Fruit fly (Drosophila melanogaster) whole organism, prepupa: Measurements from ENCODE around the gene nub.

Experiments used
- Blimp-1 ChIP-seq: fragments of 200-800 bp; sonication (Bioruptor generic); optimal IDR thresholded peaks from 3 replicates; lab custom pipeline; 2017; ENCODE audit warnings: missing biosample characterization, missing genetic modification characterization, mild to moderate bottlenecking, moderate library complexity, missing genetic modification reagents
- CG10631 ChIP-seq: fragments of 200-800 bp; sonication (Bioruptor generic); optimal IDR thresholded peaks from 2 replicates; lab custom pipeline; 2016; ENCODE audit warnings: missing biosample characterization, missing genetic modification characterization
- CG10669 ChIP-seq: fragments of 200-800 bp; sonication (Bioruptor generic); optimal IDR thresholded peaks from 3 replicates; lab custom pipeline; 2018; ENCODE audit warnings: missing biosample characterization, mild to moderate bottlenecking, missing genetic modification characterization, moderate library complexity
- CG11294 ChIP-seq: fragments of 200-800 bp; sonication (Bioruptor generic); IDR thresholded peaks from 2 replicates; pipeline ENCODE4 v1.3.6; 2022; ENCODE audit warnings: missing biosample characterization, missing genetic modification characterization
- CG11762 ChIP-seq: fragments of 200-800 bp; sonication (Bioruptor generic); optimal IDR thresholded peaks from 3 replicates; lab custom pipeline; 2016; ENCODE audit warnings: missing biosample characterization, missing genetic modification characterization; ENCODE audit not compliant: insufficient read depth
- CG11902 ChIP-seq: fragments of 200-800 bp; sonication (Bioruptor generic); optimal IDR thresholded peaks from 3 replicates; lab custom pipeline; 2016; ENCODE audit warnings: missing biosample characterization, missing genetic modification characterization
- CG15336 ChIP-seq: fragments of 200-800 bp; sonication (Bioruptor generic); IDR thresholded peaks from 2 replicates; pipeline ENCODE4 v1.3.6; 2022; ENCODE audit warnings: missing biosample characterization, missing genetic modification characterization
- CG1621 ChIP-seq: fragments of 200-800 bp; sonication (Bioruptor generic); optimal IDR thresholded peaks from 3 replicates; lab custom pipeline; 2018; ENCODE audit warnings: missing biosample characterization, mild to moderate bottlenecking, missing genetic modification characterization
- CG16779 ChIP-seq: fragments of 200-800 bp; sonication (Bioruptor generic); optimal IDR thresholded peaks from 3 replicates; lab custom pipeline; 2017; ENCODE audit warnings: missing biosample characterization, mild to moderate bottlenecking, missing genetic modification characterization
- CG3032 ChIP-seq: fragments of 200-800 bp; optimal IDR thresholded peaks from 2 replicates; lab custom pipeline; 2019; ENCODE audit warnings: missing biosample characterization, mild to moderate bottlenecking, missing genetic modification characterization, moderate library complexity
- CG31627 ChIP-seq: fragments of 200-800 bp; sonication (Bioruptor generic); optimal IDR thresholded peaks from 3 replicates; lab custom pipeline; 2016; ENCODE audit warnings: missing biosample characterization, missing genetic modification characterization
- CG32006 ChIP-seq: fragments of 200-800 bp; sonication (Bioruptor generic); optimal IDR thresholded peaks from 3 replicates; lab custom pipeline; 2017; ENCODE audit warnings: missing biosample characterization, mild to moderate bottlenecking, missing genetic modification characterization
- CG34406 ChIP-seq: fragments of 200-800 bp; sonication (Bioruptor generic); optimal IDR thresholded peaks from 3 replicates; lab custom pipeline; 2016; ENCODE audit warnings: missing biosample characterization, missing genetic modification characterization
- CG3919 ChIP-seq: fragments of 200-800 bp; sonication (Bioruptor generic); optimal IDR thresholded peaks from 3 replicates; lab custom pipeline; 2016; ENCODE audit warnings: missing biosample characterization, missing genetic modification characterization
- CG4318 ChIP-seq: fragments of 200-800 bp; sonication (Bioruptor generic); optimal IDR thresholded peaks from 3 replicates; lab custom pipeline; 2017; ENCODE audit warnings: missing biosample characterization, mild to moderate bottlenecking, missing genetic modification characterization
- CG6163 ChIP-seq: fragments of 200-800 bp; sonication (Bioruptor generic); IDR thresholded peaks from 3 replicates; pipeline ENCODE4 v1.3.6; 2022; ENCODE audit warnings: missing biosample characterization, missing genetic modification characterization
- CG6276 ChIP-seq: fragments of 200-800 bp; sonication (Bioruptor generic); optimal IDR thresholded peaks from 2 replicates; lab custom pipeline; 2017; ENCODE audit warnings: missing biosample characterization, mild to moderate bottlenecking, missing genetic modification characterization
- CG6808 ChIP-seq: fragments of 200-800 bp; sonication (Bioruptor generic); optimal IDR thresholded peaks from 3 replicates; lab custom pipeline; 2017; ENCODE audit warnings: missing biosample characterization, missing genetic modification characterization, mild to moderate bottlenecking, moderate library complexity, missing genetic modification reagents
- CG6854 ChIP-seq: fragments of 200-800 bp; sonication (Bioruptor generic); optimal IDR thresholded peaks from 2 replicates; lab custom pipeline; 2017; ENCODE audit warnings: missing biosample characterization, mild to moderate bottlenecking, missing genetic modification characterization
- CG7368 ChIP-seq: fragments of 200-800 bp; sonication (Bioruptor generic); optimal IDR thresholded peaks from 3 replicates; lab custom pipeline; 2016; ENCODE audit warnings: missing biosample characterization, missing genetic modification characterization
- CG8319 ChIP-seq: fragments of 200-800 bp; sonication (Bioruptor generic); optimal IDR thresholded peaks from 3 replicates; lab custom pipeline; 2016; ENCODE audit warnings: missing biosample characterization, missing genetic modification characterization
- CG8632 ChIP-seq: fragments of 200-800 bp; sonication (Bioruptor generic); optimal IDR thresholded peaks from 3 replicates; lab custom pipeline; 2016; ENCODE audit warnings: missing biosample characterization, missing genetic modification characterization
- CG9139 ChIP-seq: fragments of 200-800 bp; sonication (Bioruptor generic); optimal IDR thresholded peaks from 3 replicates; lab custom pipeline; 2017; ENCODE audit warnings: missing biosample characterization, mild to moderate bottlenecking, missing genetic modification characterization
- Eip75B ChIP-seq: fragments of 200-800 bp; sonication (Bioruptor generic); optimal IDR thresholded peaks from 3 replicates; lab custom pipeline; 2016; ENCODE audit warnings: missing biosample characterization, missing genetic modification characterization
- Eip78C ChIP-seq: fragments of 200-800 bp; sonication (Bioruptor generic); peaks from one replicate; lab custom pipeline; 2016; ENCODE audit warnings: missing biosample characterization, missing genetic modification characterization
- Ets21C ChIP-seq: fragments of 200-800 bp; sonication (Bioruptor generic); optimal IDR thresholded peaks from 3 replicates; lab custom pipeline; 2016; ENCODE audit warnings: missing biosample characterization, missing genetic modification characterization
- Ets96B ChIP-seq: fragments of 200-800 bp; optimal IDR thresholded peaks from 2 replicates; lab custom pipeline; 2019; ENCODE audit warnings: missing biosample characterization, mild to moderate bottlenecking, missing genetic modification characterization, moderate library complexity
- Hr38 ChIP-seq: sonication (Bioruptor generic); optimal IDR thresholded peaks from 2 replicates; lab custom pipeline; 2016; ENCODE audit warnings: missing biosample characterization, missing genetic modification characterization
- Hr39 ChIP-seq: fragments of 200-800 bp; sonication (Bioruptor generic); optimal IDR thresholded peaks from 2 replicates; lab custom pipeline; 2016; ENCODE audit warnings: missing biosample characterization, missing genetic modification characterization
- Hr4 ChIP-seq: fragments of 200-800 bp; sonication (Bioruptor generic); optimal IDR thresholded peaks from 3 replicates; lab custom pipeline; 2016; ENCODE audit warnings: missing biosample characterization, missing genetic modification characterization
- Lpt ChIP-seq: fragments of 200-800 bp; sonication (Bioruptor generic); optimal IDR thresholded peaks from 3 replicates; lab custom pipeline; 2016; ENCODE audit warnings: missing biosample characterization, missing genetic modification characterization
- OdsH ChIP-seq: fragments of 200-800 bp; sonication (Bioruptor generic); optimal IDR thresholded peaks from 3 replicates; lab custom pipeline; 2016; ENCODE audit warnings: missing biosample characterization, missing genetic modification characterization
- Smox ChIP-seq: fragments of 200-800 bp; sonication (Bioruptor generic); optimal IDR thresholded peaks from 3 replicates; lab custom pipeline; 2016; ENCODE audit warnings: missing biosample characterization, missing genetic modification characterization
- Sox14 ChIP-seq: fragments of 200-800 bp; sonication (Bioruptor generic); optimal IDR thresholded peaks from 3 replicates; lab custom pipeline; 2016; ENCODE audit warnings: missing biosample characterization, missing genetic modification characterization
- Sox15 ChIP-seq: fragments of 200-800 bp; sonication (Bioruptor generic); optimal IDR thresholded peaks from 3 replicates; lab custom pipeline; 2016; ENCODE audit warnings: missing biosample characterization, missing genetic modification characterization
- achi ChIP-seq: fragments of 200-800 bp; sonication (Bioruptor generic); optimal IDR thresholded peaks from 3 replicates; lab custom pipeline; 2016; ENCODE audit warnings: missing biosample characterization, missing genetic modification characterization
- acj6 ChIP-seq: fragments of 200-800 bp; sonication (Bioruptor generic); optimal IDR thresholded peaks from 3 replicates; lab custom pipeline; 2016; ENCODE audit warnings: missing biosample characterization, missing genetic modification characterization
- cyc ChIP-seq: fragments of 200-800 bp; sonication (Bioruptor generic); optimal IDR thresholded peaks from 3 replicates; lab custom pipeline; 2016; ENCODE audit warnings: missing biosample characterization, missing genetic modification characterization
- dac ChIP-seq: fragments of 200-800 bp; sonication (Bioruptor generic); optimal IDR thresholded peaks from 2 replicates; lab custom pipeline; 2017; ENCODE audit warnings: missing biosample characterization, mild to moderate bottlenecking, missing genetic modification characterization
- dsx ChIP-seq: fragments of 200-800 bp; optimal IDR thresholded peaks from 3 replicates; lab custom pipeline; 2019; ENCODE audit warnings: missing biosample characterization, mild to moderate bottlenecking, missing genetic modification characterization, moderate library complexity; ENCODE audit not compliant: poor library complexity, severe bottlenecking
- eg ChIP-seq: fragments of 200-800 bp; sonication (Bioruptor generic); IDR thresholded peaks from 3 replicates; pipeline ENCODE4 v1.3.6; 2022; ENCODE audit warnings: missing biosample characterization, missing genetic modification characterization
- esn ChIP-seq: fragments of 200-800 bp; sonication (Bioruptor generic); optimal IDR thresholded peaks from 2 replicates; lab custom pipeline; 2016; ENCODE audit warnings: missing biosample characterization, mild to moderate bottlenecking, missing genetic modification characterization, moderate library complexity
- fd59A ChIP-seq: fragments of 200-800 bp; sonication (Bioruptor generic); optimal IDR thresholded peaks from 2 replicates; lab custom pipeline; 2017; ENCODE audit warnings: missing biosample characterization, mild to moderate bottlenecking, missing genetic modification characterization, missing genetic modification reagents
- fd85E ChIP-seq: fragments of 200-800 bp; sonication (Bioruptor generic); optimal IDR thresholded peaks from 3 replicates; lab custom pipeline; 2016; ENCODE audit warnings: missing biosample characterization, missing genetic modification characterization
- fkh ChIP-seq: fragments of 200-800 bp; sonication (Bioruptor generic); optimal IDR thresholded peaks from 3 replicates; lab custom pipeline; 2017; ENCODE audit warnings: missing biosample characterization, mild to moderate bottlenecking, missing genetic modification characterization, moderate library complexity
- lz ChIP-seq: fragments of 200-800 bp; sonication (Bioruptor generic); optimal IDR thresholded peaks from 3 replicates; lab custom pipeline; 2016; ENCODE audit warnings: missing biosample characterization, missing genetic modification characterization
- net ChIP-seq: fragments of 200-800 bp; sonication (Bioruptor generic); optimal IDR thresholded peaks from 3 replicates; lab custom pipeline; 2016; ENCODE audit warnings: missing biosample characterization, missing genetic modification characterization
- pdm3 ChIP-seq: fragments of 200-800 bp; sonication (Bioruptor generic); optimal IDR thresholded peaks from 3 replicates; lab custom pipeline; 2016; ENCODE audit warnings: missing biosample characterization, missing genetic modification characterization
- salr ChIP-seq, 2 experiments: fragments of 200-800 bp; sonication (Bioruptor generic); optimal IDR thresholded peaks; 3 replicates each; lab custom pipeline; 2016 to 2018; ENCODE audit warnings: missing biosample characterization in 2 of 2, missing genetic modification characterization in 2 of 2, mild to moderate bottlenecking in 1 of 2
- spab ChIP-seq: fragments of 200-800 bp; sonication (Bioruptor generic); optimal IDR thresholded peaks from 2 replicates; lab custom pipeline; 2017; ENCODE audit warnings: missing biosample characterization, mild to moderate bottlenecking, missing genetic modification characterization, missing genetic modification reagents
- ss ChIP-seq, 2 experiments: fragments of 200-800 bp; sonication (Bioruptor generic); optimal IDR thresholded peaks; 2 replicates in 1 of 2; 3 replicates in 1 of 2; lab custom pipeline; 2017 to 2018; ENCODE audit warnings: mild to moderate bottlenecking in 2 of 2, missing biosample characterization in 2 of 2, missing genetic modification characterization in 2 of 2, moderate library complexity in 1 of 2
- topi ChIP-seq: fragments of 200-800 bp; sonication (Bioruptor generic); optimal IDR thresholded peaks from 3 replicates; lab custom pipeline; 2016; ENCODE audit warnings: missing biosample characterization, missing genetic modification characterization
- vri ChIP-seq: fragments of 200-800 bp; sonication (Bioruptor generic); optimal IDR thresholded peaks from 3 replicates; lab custom pipeline; 2016; ENCODE audit warnings: missing biosample characterization, mild to moderate bottlenecking, missing genetic modification characterization

Gene nub

DNA sequence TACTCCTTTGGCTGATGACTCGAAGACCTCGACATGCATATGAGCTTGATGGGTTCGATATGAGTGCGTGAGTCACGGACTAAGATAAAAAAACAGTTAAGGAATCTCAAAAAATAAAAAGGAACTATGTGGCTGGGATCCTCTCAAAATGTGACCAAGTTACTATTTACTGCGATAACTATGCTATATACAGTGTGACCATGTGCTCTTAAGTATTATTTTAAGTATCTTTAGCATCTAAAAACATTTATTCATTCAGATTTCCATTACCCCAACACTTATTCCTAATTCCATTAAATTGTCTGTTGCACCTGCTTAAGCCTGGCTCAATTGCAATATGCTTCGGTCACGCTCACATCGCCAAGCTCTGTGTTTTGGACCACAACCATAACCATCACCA is 10.6 kb downstream of the nub start:
- no peak for TF ChIP-seq CG11294 (GFP tag; lab: Robert Waterston, UW)
- no peak for TF ChIP-seq CG7368
- TF ChIP-seq CG34406 = no peak
- TF ChIP-seq Smox (GFP tag; lab: Kevin White, UChicago) = no peak
- no peak for TF ChIP-seq CG6163 (GFP tag; lab: Robert Waterston, UW)
- no peak for TF ChIP-seq fkh (GFP tag; lab: Kevin White, UChicago)
- TF ChIP-seq Ets96B (tag; lab: Kevin White, UChicago) = no peak
- TF ChIP-seq CG15336 = no peak
- TF ChIP-seq dac (GFP tag; lab: Kevin White, UChicago) = no peak
- TF ChIP-seq Sox15 (GFP tag; lab: Kevin White, UChicago) = no peak
- no peak for TF ChIP-seq CG32006 (GFP tag; lab: Kevin White, UChicago)
- TF ChIP-seq CG9139 (GFP tag; lab: Kevin White, UChicago) = no peak
- no peak for TF ChIP-seq dsx (GFP tag; lab: Kevin White, UChicago)
- peak; percentile 4 for TF ChIP-seq CG3032 (tag; lab: Kevin White, UChicago)
- TF ChIP-seq topi (GFP tag; lab: Kevin White, UChicago) = peak; percentile 28
- no peak for TF ChIP-seq salr (GFP tag; optimal IDR thresholded peaks at IDR 0.05; lab: Kevin White, UChicago)
- no peak for TF ChIP-seq CG10669
- no peak for TF ChIP-seq Hr38 (GFP tag; lab: Kevin White, UChicago)
- peak; percentile 13 for TF ChIP-seq CG10631 (GFP tag; lab: Kevin White, UChicago)
- TF ChIP-seq Lpt = no peak
- no peak for TF ChIP-seq CG11902 (GFP tag; lab: Kevin White, UChicago)
- TF ChIP-seq CG8319 (GFP tag; lab: Kevin White, UChicago) = no peak
- TF ChIP-seq CG1621 = no peak
- TF ChIP-seq eg (GFP tag; lab: Robert Waterston, UW) = no peak
- TF ChIP-seq achi = peak; percentile 9
- TF ChIP-seq Eip75B (GFP tag; lab: Kevin White, UChicago) = peak; percentile 36
- TF ChIP-seq acj6 (GFP tag; lab: Kevin White, UChicago) = peak; percentile 9
- no peak for TF ChIP-seq CG6854 (GFP tag; lab: Kevin White, UChicago)
- TF ChIP-seq fd85E = no peak
- TF ChIP-seq Eip78C (GFP tag; lab: Kevin White, UChicago) = peak; percentile 83
- TF ChIP-seq CG11762 = no peak
- no peak for TF ChIP-seq CG6276 (GFP tag; lab: Kevin White, UChicago)
- TF ChIP-seq Sox14 = peak; percentile 7
- TF ChIP-seq CG8632 (GFP tag; lab: Kevin White, UChicago) = no peak
- TF ChIP-seq pdm3 (GFP tag; lab: Kevin White, UChicago) = peak; percentile 6
- TF ChIP-seq esn (GFP tag; lab: Kevin White, UChicago) = peak; percentile 56
- peak; percentile 1 for TF ChIP-seq CG3919 (GFP tag; lab: Kevin White, UChicago)
- peak; percentile 31 for TF ChIP-seq cyc (GFP tag; lab: Kevin White, UChicago)
- TF ChIP-seq Hr39 (GFP tag; lab: Kevin White, UChicago) = peak; percentile 29
- TF ChIP-seq CG16779 (tag; lab: Kevin White, UChicago) = no peak
- TF ChIP-seq Hr4 = no peak
- no peak for TF ChIP-seq Ets21C (GFP tag; lab: Kevin White, UChicago)
- TF ChIP-seq vri (GFP tag; lab: Kevin White, UChicago) = no peak
- no peak for TF ChIP-seq CG6808
- TF ChIP-seq spab (GFP tag; lab: Kevin White, UChicago) = no peak
- TF ChIP-seq fd59A (GFP tag; lab: Kevin White, UChicago) = no peak
- no peak for TF ChIP-seq CG4318
- TF ChIP-seq net (GFP tag; lab: Kevin White, UChicago) = peak; percentile 10
- peak; percentile 36 for TF ChIP-seq lz
- TF ChIP-seq CG31627 = peak; percentile 16
- TF ChIP-seq OdsH (GFP tag; lab: Kevin White, UChicago) = no peak
- TF ChIP-seq Blimp-1 = no peak
- no peak for TF ChIP-seq ss (GFP tag; optimal IDR thresholded peaks at IDR 0.05; lab: Kevin White, UChicago)
